Worm (Caenorhabditis elegans) whole organism, L4 larva: ENCODE results near the gene lron-3.
A peak's percentile ranks its signal among the peaks of the same experiment; 100 is the strongest.

Experiments
- D1046.2 ChIP-seq: fragments of 200-800 bp; sonication (Bioruptor generic); IDR thresholded peaks from 2 replicates; pipeline ENCODE4 v1.3.6; 2022; ENCODE audit warnings: missing genetic modification characterization, missing compliant biosample characterization
- T26A8.4 ChIP-seq: fragments of 200-800 bp; sonication (Bioruptor generic); IDR thresholded peaks from 2 replicates; pipeline ENCODE4 v1.3.6; 2022; ENCODE audit warnings: missing genetic modification characterization, missing compliant biosample characterization
- Y5F2A.4 ChIP-seq: fragments of 200-800 bp; sonication (Bioruptor generic); optimal IDR thresholded peaks from 2 replicates; lab custom pipeline; 2018; ENCODE audit warnings: mild to moderate bottlenecking, missing genetic modification characterization, missing compliant biosample characterization
- ZK546.5 ChIP-seq, 2 experiments: sonication (generic microtip); optimal IDR thresholded peaks; 2 replicates each; lab custom pipeline; 2017; ENCODE audit warnings: missing biosample characterization in 2 of 2, missing genetic modification characterization in 2 of 2
- aha-1 ChIP-seq: fragments of 150-350 bp; peaks from one replicate; lab custom pipeline; 2014; ENCODE audit warnings: missing biosample characterization, missing genetic modification characterization
- arid-1 ChIP-seq: fragments of 200-800 bp; sonication (Bioruptor generic); conservative IDR thresholded peaks from 2 replicates; pipeline ENCODE4 v1.3.6; 2022; ENCODE audit warnings: missing genetic modification reagents, missing genetic modification characterization, missing compliant biosample characterization
- ceh-20 ChIP-seq: fragments of 200-800 bp; sonication (Bioruptor generic); IDR thresholded peaks from 2 replicates; pipeline ENCODE4 v1.3.6; 2022; ENCODE audit warnings: missing genetic modification reagents, missing genetic modification characterization, missing compliant biosample characterization
- cey-2 ChIP-seq: sonication (generic microtip); optimal IDR thresholded peaks from 3 replicates; lab custom pipeline; 2017; ENCODE audit warnings: missing genetic modification characterization, mild to moderate bottlenecking, missing compliant biosample characterization, antibody characterized with exemption, borderline replicate concordance; ENCODE audit not compliant: insufficient read depth
- ctbp-1 ChIP-seq: fragments of 200-800 bp; sonication (Bioruptor generic); IDR thresholded peaks from 2 replicates; pipeline ENCODE4 v1.3.6; 2022; ENCODE audit warnings: missing genetic modification reagents, missing genetic modification characterization, missing compliant biosample characterization
- daf-16 ChIP-seq, 3 experiments: sonication (generic microtip); optimal IDR thresholded peaks; 2 replicates each; lab custom pipeline; 2016 to 2017; ENCODE audit warnings: missing genetic modification characterization in 3 of 3, missing genetic modification reagents in 3 of 3, mild to moderate bottlenecking in 2 of 3, missing compliant biosample characterization in 2 of 3, missing biosample characterization in 1 of 3, moderate library complexity in 1 of 3
- daf-19 ChIP-seq: fragments of 200-800 bp; sonication (Bioruptor generic); conservative IDR thresholded peaks from 2 replicates; pipeline ENCODE4 v1.3.6; 2022; ENCODE audit warnings: missing genetic modification characterization, missing compliant biosample characterization
- dmd-6 ChIP-seq: fragments of 200-800 bp; sonication (Bioruptor generic); IDR thresholded peaks from 2 replicates; pipeline ENCODE4 v1.3.6; 2022; ENCODE audit warnings: missing genetic modification reagents, missing genetic modification characterization, missing compliant biosample characterization
- dmd-8 ChIP-seq: fragments of 200-800 bp; sonication (Bioruptor generic); IDR thresholded peaks from 2 replicates; pipeline ENCODE4 v1.3.6; 2022; ENCODE audit warnings: missing genetic modification characterization, missing compliant biosample characterization
- dmd-9 ChIP-seq: fragments of 200-800 bp; sonication (Bioruptor generic); IDR thresholded peaks from 2 replicates; pipeline ENCODE4 v1.3.6; 2022; ENCODE audit warnings: missing genetic modification reagents, missing genetic modification characterization, missing compliant biosample characterization
- dpl-1 ChIP-seq: fragments of 150-350 bp; optimal IDR thresholded peaks from 2 replicates; lab custom pipeline; 2014; ENCODE audit warnings: missing biosample characterization, missing genetic modification reagents, missing genetic modification characterization
- duxl-1 ChIP-seq: sonication (generic microtip); optimal IDR thresholded peaks from 2 replicates; lab custom pipeline; 2016; ENCODE audit warnings: mild to moderate bottlenecking, missing genetic modification characterization, moderate library complexity, missing compliant biosample characterization; ENCODE audit not compliant: poor library complexity
- dve-1 ChIP-seq: sonication (generic microtip); optimal IDR thresholded peaks from 2 replicates; lab custom pipeline; 2017; ENCODE audit warnings: antibody characterized with exemption, mild to moderate bottlenecking, missing genetic modification characterization, missing compliant biosample characterization; ENCODE audit not compliant: insufficient read depth
- egl-43 ChIP-seq: fragments of 200-800 bp; sonication (Bioruptor generic); IDR thresholded peaks from 2 replicates; pipeline ENCODE4 v1.3.6; 2022; ENCODE audit warnings: missing genetic modification reagents, missing genetic modification characterization, missing compliant biosample characterization
- fkh-10 ChIP-seq: fragments of 150-350 bp; optimal IDR thresholded peaks from 2 replicates; lab custom pipeline; 2014; ENCODE audit warnings: missing biosample characterization, missing genetic modification reagents, missing genetic modification characterization
- hlh-11 ChIP-seq: fragments of 200-800 bp; sonication (Bioruptor generic); optimal IDR thresholded peaks from 2 replicates; lab custom pipeline; 2018; ENCODE audit warnings: mild to moderate bottlenecking, missing genetic modification characterization, missing compliant biosample characterization
- hmg-1.1 ChIP-seq: fragments of 200-800 bp; sonication (Bioruptor generic); IDR thresholded peaks from 2 replicates; pipeline ENCODE4 v1.3.6; 2022; ENCODE audit warnings: missing genetic modification reagents, missing genetic modification characterization, missing compliant biosample characterization
- lin-1 ChIP-seq: fragments of 200-800 bp; sonication (Bioruptor generic); IDR thresholded peaks from 2 replicates; pipeline ENCODE4 v1.3.6; 2022; ENCODE audit warnings: missing genetic modification reagents, missing genetic modification characterization, missing compliant biosample characterization
- lin-29 ChIP-seq: fragments of 200-800 bp; sonication (Bioruptor generic); IDR thresholded peaks from 2 replicates; pipeline ENCODE4 v1.3.6; 2022; ENCODE audit warnings: missing genetic modification reagents, missing genetic modification characterization, missing compliant biosample characterization
- lin-38 ChIP-seq: fragments of 200-800 bp; sonication (Bioruptor generic); IDR thresholded peaks from 2 replicates; pipeline ENCODE4 v1.3.6; 2022; ENCODE audit warnings: missing genetic modification reagents, missing genetic modification characterization, missing compliant biosample characterization
- lir-3 ChIP-seq: sonication (generic microtip); optimal IDR thresholded peaks from 2 replicates; lab custom pipeline; 2016; ENCODE audit warnings: mild to moderate bottlenecking, missing genetic modification characterization, missing compliant biosample characterization
- madf-9 ChIP-seq: fragments of 200-800 bp; sonication (Bioruptor generic); conservative IDR thresholded peaks from 2 replicates; pipeline ENCODE4 v1.3.6; 2022; ENCODE audit warnings: missing genetic modification reagents, missing genetic modification characterization, missing compliant biosample characterization
- mdl-1 ChIP-seq, 2 experiments: fragments of 150-350 bp in 1 of 2; sonication (generic microtip) in 1 of 2; optimal IDR thresholded peaks; 2 replicates each; lab custom pipeline; 2014 to 2017; ENCODE audit warnings: missing biosample characterization in 2 of 2, missing genetic modification characterization in 2 of 2
- mep-1 ChIP-seq: fragments of 150-350 bp; sonication (generic microtip); optimal IDR thresholded peaks from 3 replicates; lab custom pipeline; 2014; ENCODE audit warnings: missing biosample characterization, missing genetic modification characterization
- mes-2 ChIP-seq: sonication (generic microtip); optimal IDR thresholded peaks from 2 replicates; lab custom pipeline; 2016; ENCODE audit warnings: missing genotype, mild to moderate bottlenecking, missing genetic modification characterization, missing compliant biosample characterization; ENCODE audit not compliant: poor library complexity, severe bottlenecking
- mxl-3 ChIP-seq: fragments of 200-800 bp; sonication (Bioruptor generic); optimal IDR thresholded peaks from 2 replicates; lab custom pipeline; 2018; ENCODE audit warnings: mild to moderate bottlenecking, missing genetic modification characterization, missing compliant biosample characterization
- nhr-10 ChIP-seq: fragments of 150-350 bp; optimal IDR thresholded peaks from 2 replicates; lab custom pipeline; 2014; ENCODE audit warnings: missing biosample characterization, missing genetic modification characterization
- nhr-102 ChIP-seq: sonication (generic microtip); optimal IDR thresholded peaks from 2 replicates; lab custom pipeline; 2016; ENCODE audit warnings: mild to moderate bottlenecking, missing genetic modification characterization, moderate library complexity, missing compliant biosample characterization
- nhr-11 ChIP-seq: fragments of 150-350 bp; optimal IDR thresholded peaks from 2 replicates; lab custom pipeline; 2014; ENCODE audit warnings: missing biosample characterization, missing genetic modification characterization
- nhr-28 ChIP-seq: fragments of 150-350 bp; optimal IDR thresholded peaks from 2 replicates; lab custom pipeline; 2014; ENCODE audit warnings: missing biosample characterization, missing genetic modification characterization
- nhr-42 ChIP-seq: fragments of 200-800 bp; sonication (Bioruptor generic); IDR thresholded peaks from 2 replicates; pipeline ENCODE4 v1.3.6; 2022; ENCODE audit warnings: missing genetic modification characterization, missing compliant biosample characterization
- nhr-48 ChIP-seq: sonication (generic microtip); optimal IDR thresholded peaks from 2 replicates; lab custom pipeline; 2016; ENCODE audit warnings: mild to moderate bottlenecking, missing genetic modification characterization, missing compliant biosample characterization
- nhr-6 ChIP-seq: fragments of 150-350 bp; optimal IDR thresholded peaks from 2 replicates; lab custom pipeline; 2014; ENCODE audit warnings: missing biosample characterization, missing genetic modification characterization
- nhr-77 ChIP-seq: fragments of 150-350 bp; optimal IDR thresholded peaks from 2 replicates; lab custom pipeline; 2014; ENCODE audit warnings: missing biosample characterization, missing genetic modification characterization
- spr-1 ChIP-seq: sonication (generic microtip); optimal IDR thresholded peaks from 2 replicates; lab custom pipeline; 2016; ENCODE audit warnings: mild to moderate bottlenecking, missing genetic modification characterization, missing compliant biosample characterization
- tag-97 ChIP-seq: fragments of 200-800 bp; sonication (Bioruptor generic); IDR thresholded peaks from 2 replicates; pipeline ENCODE4 v1.3.6; 2022; ENCODE audit warnings: missing genetic modification characterization, missing compliant biosample characterization
- unc-62 ChIP-seq, 3 experiments: fragments of 150-350 bp in 1 of 3; sonication (generic microtip); optimal IDR thresholded peaks in 2 of 3; peaks in 1 of 3; 1 replicate in 1 of 3; 2 replicates in 2 of 3; lab custom pipeline; 2014 to 2017; ENCODE audit warnings: missing biosample characterization in 3 of 3, missing genetic modification characterization in 3 of 3, missing genetic modification reagents in 3 of 3, missing genotype in 1 of 3
- vab-7 ChIP-seq: fragments of 200-800 bp; sonication (Bioruptor generic); IDR thresholded peaks from 2 replicates; pipeline ENCODE4 v1.3.6; 2022; ENCODE audit warnings: missing genetic modification reagents, missing genetic modification characterization, missing compliant biosample characterization
- zfp-2 ChIP-seq: sonication (generic microtip); optimal IDR thresholded peaks from 2 replicates; lab custom pipeline; 2016; ENCODE audit warnings: mild to moderate bottlenecking, missing genetic modification characterization, missing compliant biosample characterization
- ztf-11 ChIP-seq: fragments of 150-350 bp; optimal IDR thresholded peaks from 2 replicates; lab custom pipeline; 2014; ENCODE audit warnings: missing biosample characterization, missing genetic modification characterization

Gene lron-3

DNA sequence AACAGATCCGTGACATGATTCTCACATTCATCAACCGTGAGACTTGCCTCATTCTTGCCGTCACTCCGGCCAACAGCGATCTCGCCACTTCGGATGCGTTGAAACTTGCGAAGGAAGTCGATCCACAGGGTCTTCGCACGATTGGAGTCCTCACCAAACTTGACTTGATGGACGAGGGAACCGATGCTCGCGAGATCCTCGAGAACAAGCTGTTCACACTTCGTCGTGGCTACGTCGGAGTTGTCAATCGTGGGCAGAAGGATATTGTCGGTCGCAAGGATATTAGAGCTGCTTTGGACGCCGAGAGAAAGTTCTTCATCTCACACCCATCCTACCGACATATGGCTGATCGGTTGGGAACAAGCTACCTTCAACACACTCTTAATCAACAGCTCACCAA lies 11.9 kb upstream of the lron-3 start:
- no peak for TF ChIP-seq dmd-8 (GFP tag; lab: Robert Waterston, UW)
- no peak for TF ChIP-seq zfp-2
- TF ChIP-seq fkh-10 (GFP tag; lab: Kevin White, UChicago), result no peak
- no peak for TF ChIP-seq nhr-10 (tag; lab: Kevin White, UChicago)
- TF ChIP-seq lin-1 (GFP tag; lab: Robert Waterston, UW), result no peak
- no peak for TF ChIP-seq arid-1 (GFP tag; lab: Robert Waterston, UW)
- TF ChIP-seq ZK546.5 (tag; optimal IDR thresholded peaks at IDR 0.05; lab: Kevin White, UChicago), result no peak
- peak; percentile 64 for TF ChIP-seq aha-1 (tag; lab: Kevin White, UChicago)
- TF ChIP-seq nhr-77 (tag; lab: Kevin White, UChicago), result no peak
- no peak for TF ChIP-seq nhr-6 (tag; lab: Kevin White, UChicago)
- no peak for TF ChIP-seq daf-19 (GFP tag; lab: Robert Waterston, UW)
- TF ChIP-seq Y5F2A.4 (GFP tag; lab: Kevin White, UChicago), result no peak
- TF ChIP-seq dmd-6, result no peak
- peak in 1 of 2 experiments; percentile 85 for TF ChIP-seq unc-62 (GFP tag; optimal IDR thresholded peaks at IDR 0.05 in 1 of 2; lab: Kevin White, UChicago)
- TF ChIP-seq unc-62 (tag; optimal IDR thresholded peaks at IDR 0.05; lab: Kevin White, UChicago), result no peak
- TF ChIP-seq D1046.2 (GFP tag; lab: Robert Waterston, UW), result no peak
- no peak for TF ChIP-seq tag-97 (GFP tag; lab: Robert Waterston, UW)
- no peak for TF ChIP-seq nhr-102 (tag; lab: Kevin White, UChicago)

- TF ChIP-seq nhr-28 (tag; lab: Kevin White, UChicago) (peak; percentile 71), egl-43 (peak; percentile 21; the same call in 1 of the 2 replicates), mes-2 (tag; lab: Kevin White, UChicago) (peak; percentile 68), dpl-1 (peak; percentile 58), nhr-77 (tag; lab: Kevin White, UChicago) (peak; percentile 81), hmg-1.1 (GFP tag; lab: Robert Waterston, UW) (peak; percentile 67), nhr-48 (tag; lab: Kevin White, UChicago) (peak; percentile 63), T26A8.4 (0 out of 2 replicates have a peak, but pooled peaks have one; percentile 40), daf-16 (GFP tag; optimal IDR thresholded peaks at IDR 0.05; lab: Kevin White, UChicago) (no peak), daf-16 (tag; optimal IDR thresholded peaks at IDR 0.05; lab: Kevin White, UChicago) (peak; percentile 32), dve-1 (peak; percentile 82), vab-7 (GFP tag; lab: Robert Waterston, UW) (no peak), cey-2 (tag; lab: Kevin White, UChicago) (no peak), dmd-9 (GFP tag; lab: Robert Waterston, UW) (0 out of 2 replicates have a peak, but pooled peaks have one; percentile 8), daf-19 (GFP tag; lab: Robert Waterston, UW) (no peak), nhr-42 (GFP tag; lab: Robert Waterston, UW) (0 out of 2 replicates have a peak, but pooled peaks have one; percentile 35), lin-29 (GFP tag; lab: Robert Waterston, UW) (0 out of 2 replicates have a peak, but pooled peaks have one; percentile 18), dmd-8 (GFP tag; lab: Robert Waterston, UW) (no peak), mep-1 (peak; percentile 88), mxl-3 (peak; percentile 85), hlh-11 (tag; lab: Kevin White, UChicago) (peak; percentile 88), lir-3 (tag; lab: Kevin White, UChicago) (peak; percentile 43), unc-62 (GFP tag; optimal IDR thresholded peaks at IDR 0.05 in 1 of 2; lab: Kevin White, UChicago) (no peak), unc-62 (tag; optimal IDR thresholded peaks at IDR 0.05; lab: Kevin White, UChicago) (no peak), mdl-1 (tag; optimal IDR thresholded peaks at IDR 0.05; lab: Kevin White, UChicago) (peak in 1 of 2 experiments; percentile 78), ztf-11 (tag; lab: Kevin White, UChicago) (no peak), ceh-20 (GFP tag; lab: Robert Waterston, UW) (0 out of 2 replicates have a peak, but pooled peaks have one; percentile 52), ctbp-1 (0 out of 2 replicates have a peak, but pooled peaks have one; percentile 21), nhr-11 (tag; lab: Kevin White, UChicago) (peak; percentile 16), lin-38 (GFP tag; lab: Robert Waterston, UW) (no peak), spr-1 (peak; percentile 82), duxl-1 (tag; lab: Kevin White, UChicago) (peak; percentile 13), madf-9 (GFP tag; lab: Robert Waterston, UW) (peak; percentile 27; the same call in 1 of the 2 replicates)
These were observed 10.5 kb upstream of the lron-3 start, which contains the start of gene dyn-1 for ce11 chrX:15567986-15568940. TSS of gene dyn-1 (plus strand) at chrX:15568890.
